Worm (Caenorhabditis elegans): ENCODE measurements around the gene C16C8.11.

ce11 chrII:3439842-3440640 is 13.5 kb upstream of the C16C8.11 start:
- no peak for TF ChIP-seq tra-4 (tag; optimal IDR thresholded peaks at IDR 0.05)
- no peak for TF ChIP-seq flt-1 (GFP tag; IDR thresholded peaks at IDR 0.05)

Data from whole organism, early embryonic.